Worm (Caenorhabditis elegans): ENCODE results near the gene F16H6.8.

- TF ChIP-seq Y116A8C.19 (tag; optimal IDR thresholded peaks at IDR 0.05; ENCODE audit: borderline replicate concordance) = no peak
- no peak for TF ChIP-seq mdl-1 (tag; optimal IDR thresholded peaks at IDR 0.05)
- no peak for TF ChIP-seq hpl-2 (GFP tag; optimal IDR thresholded peaks at IDR 0.05)
- no peak for TF ChIP-seq zag-1 (tag; optimal IDR thresholded peaks at IDR 0.05)
- TF ChIP-seq ztf-4 (tag; optimal IDR thresholded peaks at IDR 0.05) = no peak
- TF ChIP-seq ztf-11 (tag; optimal IDR thresholded peaks at IDR 0.05) = no peak
- no peak for TF ChIP-seq unc-86 (tag; optimal IDR thresholded peaks at IDR 0.05)
- TF ChIP-seq ama-1 (optimal IDR thresholded peaks at IDR 0.05) = no peak
- TF ChIP-seq elt-3 (tag; optimal IDR thresholded peaks at IDR 0.05) = no peak
- no peak for TF ChIP-seq nhr-76 (tag; optimal IDR thresholded peaks at IDR 0.05)
Measured at ce11 chrV:18188328-18188727, 27.7 kb downstream of the F16H6.8 start, which contains the start of gene clec-245.

Data from whole organism, L1 larva.